Worm (Caenorhabditis elegans) whole organism, L4 larva: Measurements from ENCODE around the gene ZK813.4.

Experiments
- daf-19 ChIP-seq: fragments of 200-800 bp; sonication (Bioruptor generic); conservative IDR thresholded peaks from 2 replicates; pipeline ENCODE4 v1.3.6; 2022; ENCODE audit warnings: missing genetic modification characterization, missing compliant biosample characterization
- mep-1 ChIP-seq: fragments of 150-350 bp; sonication (generic microtip); optimal IDR thresholded peaks from 3 replicates; lab custom pipeline; 2014; ENCODE audit warnings: missing biosample characterization, missing genetic modification characterization
- ztf-11 ChIP-seq: fragments of 150-350 bp; optimal IDR thresholded peaks from 2 replicates; lab custom pipeline; 2014; ENCODE audit warnings: missing biosample characterization, missing genetic modification characterization

DNA sequence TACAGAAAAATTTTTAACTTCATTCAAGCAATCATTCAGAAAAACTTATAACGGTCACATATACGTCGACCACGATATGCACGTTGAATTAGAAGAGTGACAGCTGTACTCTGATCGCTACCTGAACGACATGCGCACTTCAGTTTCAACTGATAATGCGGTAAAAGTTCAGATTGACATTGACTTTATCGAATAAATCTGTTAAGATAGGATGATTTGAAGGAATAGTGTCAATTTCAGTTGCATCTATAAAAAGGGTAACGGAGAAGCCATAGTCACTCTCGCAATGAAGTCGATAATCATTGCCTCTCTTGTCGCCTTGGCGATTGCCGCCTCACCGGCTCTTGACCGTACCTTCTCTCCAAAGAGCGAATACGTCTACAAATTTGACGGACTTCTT, 26.7 kb downstream of the ZK813.4 start, which contains the start of gene vit-5:
- TF ChIP-seq mep-1 (tag; lab: Kevin White, UChicago), result no peak
- TF ChIP-seq daf-19 (GFP tag; lab: Robert Waterston, UW), result no peak
- no peak for TF ChIP-seq ztf-11
